Worm (Caenorhabditis elegans): ENCODE results near the gene phb-2.

DNA sequence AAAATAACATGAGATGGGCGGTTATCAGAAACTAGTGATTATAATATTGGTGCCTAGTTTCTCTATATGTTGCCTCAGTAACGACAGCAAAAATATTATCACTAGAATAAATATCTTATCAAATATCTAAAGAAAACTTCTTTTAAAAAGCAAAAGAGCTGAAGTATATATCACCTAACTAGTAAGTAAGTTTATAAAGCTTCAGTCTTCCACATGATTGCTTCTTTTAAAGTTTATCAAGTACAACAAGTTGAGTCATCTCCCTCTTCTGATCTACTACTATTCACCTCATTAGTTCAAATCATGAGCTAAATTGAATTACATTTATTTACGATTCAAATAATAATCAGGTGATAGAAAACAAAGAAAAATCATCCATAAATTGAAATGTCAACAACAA is 36.9 kb downstream of the phb-2 start:
- TF ChIP-seq unc-86 (tag; optimal IDR thresholded peaks at IDR 0.05) (no peak), dve-1 (tag; optimal IDR thresholded peaks at IDR 0.05) (no peak), ceh-9 (tag; optimal IDR thresholded peaks at IDR 0.05) (no peak), C08G9.2 (tag; optimal IDR thresholded peaks at IDR 0.05) (no peak), ceh-22 (tag; optimal IDR thresholded peaks at IDR 0.05) (no peak), elt-4 (tag; optimal IDR thresholded peaks at IDR 0.05) (no peak), elt-2 (tag; optimal IDR thresholded peaks at IDR 0.05) (no peak), tbx-7 (tag; optimal IDR thresholded peaks at IDR 0.05) (no peak), C38D4.7 (GFP tag; optimal IDR thresholded peaks at IDR 0.05) (no peak)
